Fruit fly (Drosophila melanogaster) whole organism, embryonic: ENCODE results near the gene CG42342.
A peak's percentile ranks its signal among the peaks of the same experiment; 100 is the strongest.

Experiments used
- Awh ChIP-seq: fragments of 200-800 bp; sonication (Bioruptor generic); IDR thresholded peaks from 2 replicates; pipeline ENCODE4, ENCODE4 v1.3.6; 2022; ENCODE audit warnings: missing biosample characterization, missing genetic modification characterization
- Bdp1 ChIP-seq: fragments of 200-800 bp; sonication (Bioruptor generic); optimal IDR thresholded peaks from 3 replicates; lab custom pipeline; 2016; ENCODE audit warnings: missing biosample characterization, missing genetic modification characterization
- CG12769 ChIP-seq: fragments of 200-800 bp; sonication (Bioruptor generic); optimal IDR thresholded peaks from 2 replicates; lab custom pipeline; 2019; ENCODE audit warnings: missing biosample characterization, mild to moderate bottlenecking, missing genetic modification characterization, moderate library complexity
- CG14710 ChIP-seq: fragments of 200-800 bp; sonication (Bioruptor generic); optimal IDR thresholded peaks from 3 replicates; lab custom pipeline; 2019; ENCODE audit warnings: missing biosample characterization, mild to moderate bottlenecking, missing genetic modification characterization, moderate library complexity
- CG17361 ChIP-seq: fragments of 200-800 bp; sonication (Bioruptor generic); IDR thresholded peaks from 3 replicates; pipeline ENCODE4 v1.3.6; 2022; ENCODE audit warnings: missing biosample characterization, missing genetic modification characterization
- CG17385 ChIP-seq: fragments of 200-800 bp; sonication (Bioruptor generic); optimal IDR thresholded peaks from 3 replicates; lab custom pipeline; 2018; ENCODE audit warnings: missing biosample characterization, mild to moderate bottlenecking, missing genetic modification characterization
- CG3281 ChIP-seq: fragments of 200-800 bp; sonication (Bioruptor generic); optimal IDR thresholded peaks from 3 replicates; lab custom pipeline; 2017; ENCODE audit warnings: missing biosample characterization, mild to moderate bottlenecking, missing genetic modification characterization
- CG8359 ChIP-seq: fragments of 200-800 bp; sonication (Bioruptor generic); optimal IDR thresholded peaks from 2 replicates; lab custom pipeline; 2017; ENCODE audit warnings: missing biosample characterization, mild to moderate bottlenecking, missing genetic modification characterization, borderline replicate concordance
- CG9215 ChIP-seq: fragments of 200-800 bp; sonication (Bioruptor generic); IDR thresholded peaks from 2 replicates; pipeline ENCODE4 v1.3.6; 2022; ENCODE audit warnings: missing biosample characterization, missing genetic modification characterization
- CG9727 ChIP-seq: fragments of 200-800 bp; sonication (Bioruptor generic); optimal IDR thresholded peaks from 3 replicates; lab custom pipeline; 2017; ENCODE audit warnings: missing biosample characterization, mild to moderate bottlenecking, missing genetic modification characterization
- D ChIP-seq, 2 experiments: fragments of 200-800 bp in 1 of 2; fragments of >200 bp in 1 of 2; sonication (Bioruptor generic) in 1 of 2; optimal IDR thresholded peaks; 2 replicates in 1 of 2; 3 replicates in 1 of 2; lab custom pipeline; 2017; ENCODE audit warnings: mild to moderate bottlenecking in 1 of 2, missing biosample characterization in 1 of 2, missing genetic modification characterization in 1 of 2, missing genetic modification reagents in 1 of 2
- Dbx ChIP-seq: fragments of 200-800 bp; sonication (Bioruptor generic); IDR thresholded peaks from 3 replicates; pipeline ENCODE4 v1.3.6; 2022; ENCODE audit warnings: missing biosample characterization, missing genetic modification characterization
- Eip74EF ChIP-seq, 2 experiments: fragments of 200-800 bp in 1 of 2; fragments of >200 bp in 1 of 2; sonication (Bioruptor generic) in 1 of 2; optimal IDR thresholded peaks; 2 replicates each; lab custom pipeline; 2017 to 2019; ENCODE audit warnings: missing biosample characterization in 2 of 2, missing genetic modification characterization in 2 of 2, mild to moderate bottlenecking in 1 of 2, moderate library complexity in 1 of 2
- Ets65A ChIP-seq: fragments of 200-800 bp; sonication (Bioruptor generic); peaks from one replicate; lab custom pipeline; 2016; ENCODE audit warnings: missing biosample characterization, missing genetic modification characterization
- HLH54F ChIP-seq: fragments of 200-800 bp; sonication (Bioruptor generic); optimal IDR thresholded peaks from 3 replicates; lab custom pipeline; 2016; ENCODE audit warnings: missing biosample characterization, missing genetic modification characterization
- Med ChIP-seq: fragments of 200-800 bp; sonication (Bioruptor generic); peaks from one replicate; lab custom pipeline; 2016; ENCODE audit warnings: missing biosample characterization, missing genetic modification characterization, mild to moderate bottlenecking, inconsistent platforms, moderate library complexity
- Opbp ChIP-seq: fragments of 200-800 bp; sonication (Bioruptor generic); IDR thresholded peaks from 3 replicates; pipeline ENCODE4 v1.3.6; 2022; ENCODE audit warnings: missing biosample characterization, missing genetic modification characterization; ENCODE audit not compliant: partially characterized antibody
- Usf ChIP-seq: fragments of 200-800 bp; sonication (Bioruptor generic); optimal IDR thresholded peaks from 2 replicates; lab custom pipeline; 2017; ENCODE audit warnings: missing genotype, missing biosample characterization, missing genetic modification characterization
- ab ChIP-seq: fragments of 200-800 bp; sonication (Bioruptor generic); optimal IDR thresholded peaks from 2 replicates; lab custom pipeline; 2016; ENCODE audit warnings: missing biosample characterization, missing genetic modification characterization
- abd-A ChIP-seq: fragments of 200-800 bp; sonication (Bioruptor generic); optimal IDR thresholded peaks from 3 replicates; lab custom pipeline; 2019; ENCODE audit warnings: missing biosample characterization, mild to moderate bottlenecking, missing genetic modification characterization, moderate library complexity
- bsh ChIP-seq, 2 experiments: fragments of 200-800 bp; sonication (Bioruptor generic); optimal IDR thresholded peaks; 2 replicates each; lab custom pipeline; 2017 to 2018; ENCODE audit warnings: mild to moderate bottlenecking in 2 of 2, missing biosample characterization in 2 of 2, missing genetic modification characterization in 2 of 2, moderate library complexity in 1 of 2
- cad ChIP-seq: fragments of >200 bp; optimal IDR thresholded peaks from 2 replicates; lab custom pipeline; 2017; ENCODE audit warnings: missing biosample characterization, missing genetic modification characterization
- cg ChIP-seq: fragments of 200-800 bp; sonication (Bioruptor generic); optimal IDR thresholded peaks from 3 replicates; lab custom pipeline; 2019; ENCODE audit warnings: missing biosample characterization, mild to moderate bottlenecking, missing genetic modification characterization, moderate library complexity
- hb ChIP-seq: fragments of 200-800 bp; sonication (Bioruptor generic); IDR thresholded peaks from 3 replicates; pipeline ENCODE4 v1.3.6; 2022; ENCODE audit warnings: missing biosample characterization, missing genetic modification characterization; ENCODE audit not compliant: partially characterized antibody
- ken ChIP-seq: fragments of 200-800 bp; sonication (Bioruptor generic); IDR thresholded peaks from 3 replicates; pipeline ENCODE4 v1.3.6; 2022; ENCODE audit warnings: missing biosample characterization, missing genetic modification characterization
- mirr ChIP-seq: fragments of 200-800 bp; sonication (Bioruptor generic); optimal IDR thresholded peaks from 3 replicates; lab custom pipeline; 2018; ENCODE audit warnings: missing biosample characterization, mild to moderate bottlenecking, missing genetic modification characterization
- nom ChIP-seq: fragments of 200-800 bp; sonication (Bioruptor generic); optimal IDR thresholded peaks from 2 replicates; lab custom pipeline; 2017; ENCODE audit warnings: missing biosample characterization, missing genetic modification characterization, mild to moderate bottlenecking, moderate library complexity, missing genetic modification reagents
- phol ChIP-seq: fragments of 200-800 bp; sonication (Bioruptor generic); optimal IDR thresholded peaks from 3 replicates; lab custom pipeline; 2018; ENCODE audit warnings: missing biosample characterization, mild to moderate bottlenecking, missing genetic modification characterization, moderate library complexity
- prd ChIP-seq, 3 experiments: fragments of >200 bp in 2 of 3; fragments of 200-800 bp in 1 of 3; sonication (Bioruptor generic) in 1 of 3; optimal IDR thresholded peaks in 2 of 3; IDR thresholded peaks in 1 of 3; 2 replicates in 2 of 3; 3 replicates in 1 of 3; pipeline versions ENCODE4 v1.3.6 to Lab custom; 2017 to 2022; ENCODE audit warnings: missing biosample characterization in 1 of 3, missing genetic modification characterization in 1 of 3
- pros ChIP-seq: fragments of 200-800 bp; sonication (Bioruptor generic); optimal IDR thresholded peaks from 3 replicates; lab custom pipeline; 2019; ENCODE audit warnings: missing biosample characterization, mild to moderate bottlenecking, missing genetic modification characterization, moderate library complexity
- scrt ChIP-seq: fragments of 200-800 bp; sonication (Bioruptor generic); optimal IDR thresholded peaks from 2 replicates; lab custom pipeline; 2018; ENCODE audit warnings: missing biosample characterization, mild to moderate bottlenecking, missing genetic modification characterization, moderate library complexity
- sens ChIP-seq: fragments of 200-800 bp; sonication (Bioruptor generic); peaks from one replicate; lab custom pipeline; 2016; ENCODE audit warnings: missing biosample characterization, missing genetic modification characterization
- seq ChIP-seq: fragments of 200-800 bp; sonication (Bioruptor generic); IDR thresholded peaks from 2 replicates; pipeline ENCODE4 v1.3.6; 2022; ENCODE audit warnings: missing biosample characterization, missing genetic modification characterization
- sisA ChIP-seq: fragments of 200-800 bp; sonication (Bioruptor generic); IDR thresholded peaks from 2 replicates; pipeline ENCODE4 v1.3.6; 2022; ENCODE audit warnings: missing biosample characterization, missing genetic modification characterization
- sqz ChIP-seq: fragments of 200-800 bp; sonication (Bioruptor generic); optimal IDR thresholded peaks from 3 replicates; lab custom pipeline; 2018; ENCODE audit warnings: missing biosample characterization, mild to moderate bottlenecking, missing genetic modification characterization
- twi ChIP-seq: fragments of 200-800 bp; optimal IDR thresholded peaks from 2 replicates; lab custom pipeline; 2019; ENCODE audit warnings: missing biosample characterization, mild to moderate bottlenecking, missing genetic modification characterization, moderate library complexity
- vvl ChIP-seq: fragments of 200-800 bp; sonication (Bioruptor generic); IDR thresholded peaks from 2 replicates; pipeline ENCODE4 v1.3.6; 2022; ENCODE audit warnings: missing biosample characterization, missing genetic modification characterization
- zen ChIP-seq: fragments of 200-800 bp; sonication (Bioruptor generic); optimal IDR thresholded peaks from 3 replicates; lab custom pipeline; 2018; ENCODE audit warnings: missing biosample characterization, mild to moderate bottlenecking, missing genetic modification characterization, moderate library complexity
- zf30C ChIP-seq: fragments of 200-800 bp; sonication (Bioruptor generic); optimal IDR thresholded peaks from 3 replicates; lab custom pipeline; 2018; ENCODE audit warnings: missing biosample characterization, mild to moderate bottlenecking, missing genetic modification characterization

Gene CG42342

dm6 chr3R:16526697-16527370 is 24.3 kb downstream of the CG42342 start:
- TF ChIP-seq CG9727 (GFP tag; lab: Kevin White, UChicago) (peak; percentile 41), nom (GFP tag; lab: Kevin White, UChicago) (peak; percentile 56), zf30C (GFP tag; lab: Kevin White, UChicago) (peak; percentile 44), CG17385 (GFP tag; lab: Kevin White, UChicago) (peak; percentile 3), ken (GFP tag; lab: Robert Waterston, UW) (0 out of 3 replicates have a peak, but pooled peaks have one; percentile 22), Eip74EF (GFP tag; optimal IDR thresholded peaks at IDR 0.05; lab: Kevin White, UChicago) (no peak), Med (peak; percentile 18), CG3281 (no peak), CG9215 (GFP tag; lab: Robert Waterston, UW) (no peak), phol (peak; percentile 5), Ets65A (GFP tag; lab: Kevin White, UChicago) (peak; percentile 90), bsh (GFP tag; optimal IDR thresholded peaks at IDR 0.05; lab: Kevin White, UChicago) (peak in 1 of 2 experiments; percentile 66), seq (GFP tag; lab: Robert Waterston, UW) (no peak), pros (GFP tag; lab: Kevin White, UChicago) (peak; percentile 48), sens (GFP tag; lab: Kevin White, UChicago) (peak; percentile 36), sqz (GFP tag; lab: Kevin White, UChicago) (peak; percentile 32), CG14710 (tag; lab: Kevin White, UChicago) (peak; percentile 26)

- peak; percentile 10 for TF ChIP-seq Ets65A (GFP tag; lab: Kevin White, UChicago)
- TF ChIP-seq Opbp, result 0 out of 3 replicates have a peak, but pooled peaks have one; percentile 20
- TF ChIP-seq ab (GFP tag; lab: Kevin White, UChicago), result no peak
- TF ChIP-seq cad (GFP tag; lab: Kevin White, UChicago), result peak; percentile 82
- peak; percentile 96 for TF ChIP-seq zen (tag; lab: Kevin White, UChicago)
- TF ChIP-seq CG17361 (GFP tag; lab: Robert Waterston, UW), result no peak
- TF ChIP-seq twi (tag; lab: Kevin White, UChicago), result peak; percentile 53
- TF ChIP-seq sisA (GFP tag; lab: Robert Waterston, UW), result peak; percentile 22; the same call in 1 of the 2 replicates
- peak; percentile 40 for TF ChIP-seq D (optimal IDR thresholded peaks at IDR 0.05; lab: Kevin White, UChicago)
- no peak for TF ChIP-seq D (GFP tag; optimal IDR thresholded peaks at IDR 0.05; lab: Kevin White, UChicago)
- TF ChIP-seq vvl (GFP tag; lab: Robert Waterston, UW), result no peak
- no peak for TF ChIP-seq Awh
- TF ChIP-seq hb (GFP tag; lab: Robert Waterston, UW), result 0 out of 3 replicates have a peak, but pooled peaks have one; percentile 39
- no peak for TF ChIP-seq prd (optimal IDR thresholded peaks at IDR 0.05; lab: Kevin White, UChicago)
- TF ChIP-seq prd (GFP tag; IDR thresholded peaks at IDR 0.05; lab: Robert Waterston, UW), result peak; percentile 19; the same call in 1 of the 3 replicates
Observed at dm6 chr3R:16528429-16528828, 25.9 kb downstream of the CG42342 start.

- TF ChIP-seq Bdp1 (GFP tag; lab: Kevin White, UChicago) (no peak), abd-A (tag; lab: Kevin White, UChicago) (peak; percentile 34), scrt (GFP tag; lab: Kevin White, UChicago) (peak; percentile 20), CG8359 (GFP tag; lab: Kevin White, UChicago) (peak; percentile 0), Usf (GFP tag; lab: Kevin White, UChicago) (no peak), CG12769 (no peak), Dbx (GFP tag; lab: Robert Waterston, UW) (no peak), HLH54F (GFP tag; lab: Kevin White, UChicago) (no peak), mirr (GFP tag; lab: Kevin White, UChicago) (peak; percentile 4), zen (tag; lab: Kevin White, UChicago) (peak; percentile 63), cg (GFP tag; lab: Kevin White, UChicago) (peak; percentile 57)
Observed at dm6 chr3R:16530424-16530823, 27.9 kb downstream of the CG42342 start.
